Worm (Caenorhabditis elegans) whole organism, mixed stage, embryonic: ENCODE data around the gene srt-30.

Source experiments
- M03D4.4 ChIP-seq: sonication (generic microtip); optimal IDR thresholded peaks from 2 replicates; lab custom pipeline; 2017; ENCODE audit warnings: mild to moderate bottlenecking, missing genetic modification characterization, missing compliant biosample characterization
- blmp-1 ChIP-seq: fragments of 150-350 bp; optimal IDR thresholded peaks from 2 replicates; lab custom pipeline; 2014; ENCODE audit warnings: missing biosample characterization, missing genetic modification characterization
- ceh-39 ChIP-seq: fragments of 150-350 bp; optimal IDR thresholded peaks from 2 replicates; lab custom pipeline; 2014; ENCODE audit warnings: missing biosample characterization, missing genetic modification characterization
- ceh-83 ChIP-seq: fragments of 200-800 bp; sonication (Bioruptor generic); optimal IDR thresholded peaks from 2 replicates; lab custom pipeline; 2018; ENCODE audit warnings: mild to moderate bottlenecking, missing genetic modification characterization, missing compliant biosample characterization
- ces-1 ChIP-seq: fragments of 150-350 bp; optimal IDR thresholded peaks from 2 replicates; lab custom pipeline; 2014; ENCODE audit warnings: missing biosample characterization, missing genetic modification reagents, missing genetic modification characterization
- cnd-1 ChIP-seq: fragments of 200-800 bp; sonication (Bioruptor generic); optimal IDR thresholded peaks from 2 replicates; lab custom pipeline; 2018; ENCODE audit warnings: mild to moderate bottlenecking, missing genetic modification characterization, missing compliant biosample characterization
- drap-1 ChIP-seq: fragments of 200-800 bp; sonication (Bioruptor generic); optimal IDR thresholded peaks from 3 replicates; lab custom pipeline; 2018; ENCODE audit warnings: mild to moderate bottlenecking, missing genetic modification characterization, missing compliant biosample characterization
- elt-1 ChIP-seq: sonication (generic microtip); optimal IDR thresholded peaks from 2 replicates; lab custom pipeline; 2017; ENCODE audit warnings: missing genetic modification characterization, mild to moderate bottlenecking, missing compliant biosample characterization, antibody characterized with exemption, moderate library complexity, borderline replicate concordance; ENCODE audit not compliant: insufficient read depth
- elt-3 ChIP-seq: fragments of 150-350 bp; optimal IDR thresholded peaks from 2 replicates; lab custom pipeline; 2014; ENCODE audit warnings: missing biosample characterization, missing genetic modification characterization
- flh-1 ChIP-seq: fragments of 200-800 bp; sonication (Bioruptor generic); optimal IDR thresholded peaks from 2 replicates; lab custom pipeline; 2018; ENCODE audit warnings: mild to moderate bottlenecking, missing genetic modification characterization, moderate library complexity, missing compliant biosample characterization
- ham-2 ChIP-seq: fragments of 200-800 bp; sonication (Bioruptor generic); optimal IDR thresholded peaks from 2 replicates; lab custom pipeline; 2018; ENCODE audit warnings: mild to moderate bottlenecking, missing genetic modification characterization, missing compliant biosample characterization
- hlh-1 ChIP-seq: fragments of 150-350 bp; optimal IDR thresholded peaks from 2 replicates; lab custom pipeline; 2014; ENCODE audit warnings: missing biosample characterization, missing genetic modification reagents, missing genetic modification characterization
- lin-13 ChIP-seq: fragments of 150-350 bp; optimal IDR thresholded peaks from 2 replicates; lab custom pipeline; 2014; ENCODE audit warnings: missing biosample characterization, missing genetic modification characterization
- lin-32 ChIP-seq: fragments of 200-800 bp; sonication (Bioruptor generic); optimal IDR thresholded peaks from 2 replicates; lab custom pipeline; 2018; ENCODE audit warnings: mild to moderate bottlenecking, missing genetic modification characterization, missing compliant biosample characterization
- lsy-2 ChIP-seq: fragments of 150-350 bp; optimal IDR thresholded peaks from 2 replicates; lab custom pipeline; 2014; ENCODE audit warnings: missing biosample characterization, missing genetic modification characterization
- mab-5 ChIP-seq: fragments of 150-350 bp; optimal IDR thresholded peaks from 2 replicates; lab custom pipeline; 2014; ENCODE audit warnings: missing biosample characterization, missing genetic modification characterization
- mep-1 ChIP-seq: fragments of 150-350 bp; optimal IDR thresholded peaks from 2 replicates; lab custom pipeline; 2017; ENCODE audit warnings: missing biosample characterization, missing genetic modification reagents, missing genetic modification characterization, inconsistent platforms
- mls-2 ChIP-seq: sonication (generic microtip); optimal IDR thresholded peaks from 2 replicates; lab custom pipeline; 2016; ENCODE audit warnings: mild to moderate bottlenecking, missing genetic modification characterization, moderate library complexity, missing compliant biosample characterization
- nhr-2 ChIP-seq: fragments of 150-350 bp; optimal IDR thresholded peaks from 2 replicates; lab custom pipeline; 2014; ENCODE audit warnings: missing biosample characterization, missing genetic modification characterization
- nhr-237 ChIP-seq: fragments of 150-350 bp; optimal IDR thresholded peaks from 2 replicates; lab custom pipeline; 2014; ENCODE audit warnings: missing biosample characterization, missing genetic modification characterization
- nhr-28 ChIP-seq: fragments of 150-350 bp; optimal IDR thresholded peaks from 2 replicates; lab custom pipeline; 2014; ENCODE audit warnings: missing biosample characterization, missing genetic modification characterization
- pha-4 ChIP-seq: fragments of 150-350 bp; optimal IDR thresholded peaks from 2 replicates; lab custom pipeline; 2018; ENCODE audit warnings: missing biosample characterization, missing genetic modification reagents, missing genetic modification characterization
- snpc-4 ChIP-seq: fragments of 150-350 bp; optimal IDR thresholded peaks from 2 replicates; lab custom pipeline; 2014; ENCODE audit warnings: missing biosample characterization, missing genetic modification characterization
- sptf-1 ChIP-seq: sonication (generic microtip); optimal IDR thresholded peaks from 2 replicates; lab custom pipeline; 2017; ENCODE audit warnings: mild to moderate bottlenecking, missing genetic modification characterization, moderate library complexity, missing compliant biosample characterization
- tbx-8 ChIP-seq: fragments of 200-800 bp; sonication (Bioruptor generic); optimal IDR thresholded peaks from 2 replicates; lab custom pipeline; 2018; ENCODE audit warnings: mild to moderate bottlenecking, missing genetic modification characterization, moderate library complexity, missing compliant biosample characterization
- unc-120 ChIP-seq: sonication (generic microtip); optimal IDR thresholded peaks from 2 replicates; lab custom pipeline; 2017; ENCODE audit warnings: missing genetic modification characterization, missing compliant biosample characterization; ENCODE audit not compliant: poor library complexity, severe bottlenecking
- ztf-11 ChIP-seq: fragments of 150-350 bp; optimal IDR thresholded peaks from 2 replicates; lab custom pipeline; 2014; ENCODE audit warnings: missing biosample characterization, missing genetic modification characterization

The srt-30 gene

DNA sequence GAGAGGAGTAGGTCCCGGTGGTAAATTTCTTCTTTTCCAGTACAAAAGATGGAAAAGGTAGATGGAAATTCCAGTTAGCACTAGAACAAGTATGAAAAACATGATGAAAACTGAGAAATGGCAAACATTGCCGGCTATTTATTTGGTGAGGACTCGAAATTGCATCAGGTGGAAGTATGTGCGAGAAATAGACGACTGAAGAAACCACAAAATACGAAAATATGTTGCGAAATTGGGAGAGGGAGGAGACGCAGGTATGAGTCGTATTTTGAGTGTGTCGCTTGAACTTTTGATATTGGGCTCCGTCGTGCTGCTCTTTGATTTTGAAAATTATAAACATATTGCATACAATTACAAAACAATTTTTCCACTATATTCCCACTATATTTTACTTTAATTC lies 3.1 kb upstream of the srt-30 start, which contains the start of gene cyp-33C8:
TSS of gene cyp-33C8 (minus strand) at position 200 of the 400 bp plus-strand sequence.
- no peak for TF ChIP-seq hlh-1 (tag; lab: Kevin White, UChicago)
- TF ChIP-seq ceh-83: no peak
- no peak for TF ChIP-seq elt-1 (tag; lab: Kevin White, UChicago)
- TF ChIP-seq, all 35 proteins: peak for 0

ce11 chrV:3801787-3802417 lies 1.6 kb upstream of the srt-30 start:
- TF ChIP-seq mls-2 (tag; lab: Kevin White, UChicago): no peak

DNA sequence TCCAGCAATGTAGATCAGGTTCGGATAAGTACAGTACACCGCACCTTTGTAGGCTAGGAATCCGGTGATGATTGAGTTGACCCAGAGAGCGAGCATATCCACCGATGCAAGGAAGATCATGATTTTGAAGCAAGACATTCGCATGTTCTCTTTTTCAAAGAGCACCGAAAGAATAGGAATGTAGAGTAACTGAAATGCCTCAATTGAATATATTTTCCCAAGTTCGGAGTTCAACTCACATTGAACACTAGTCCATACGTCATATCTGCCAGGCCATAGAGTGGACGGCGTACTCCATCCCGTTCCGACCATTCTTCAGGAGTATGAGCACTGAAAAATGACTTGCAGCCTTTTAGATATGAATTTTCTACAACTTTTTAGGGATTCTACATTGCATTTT lies 541 bp downstream of the srt-30 start:
- TF ChIP-seq pha-4 (tag; lab: Kevin White, UChicago): no peak
- TF ChIP-seq mep-1 (tag; lab: Kevin White, UChicago): no peak
- TF ChIP-seq mab-5: no peak
- TF ChIP-seq elt-3 (tag; lab: Kevin White, UChicago): no peak
- TF ChIP-seq cnd-1 (tag; lab: Kevin White, UChicago): no peak
- TF ChIP-seq lin-13: no peak
- no peak for TF ChIP-seq nhr-28
- TF ChIP-seq snpc-4 (tag; lab: Kevin White, UChicago): no peak
- no peak for TF ChIP-seq lsy-2
- TF ChIP-seq drap-1 (GFP tag; lab: Kevin White, UChicago): no peak
- no peak for TF ChIP-seq lin-32

- TF ChIP-seq snpc-4 (tag; lab: Kevin White, UChicago): no peak
Measured at ce11 chrV:3790424-3790823, 9.9 kb downstream of the srt-30 start.

DNA sequence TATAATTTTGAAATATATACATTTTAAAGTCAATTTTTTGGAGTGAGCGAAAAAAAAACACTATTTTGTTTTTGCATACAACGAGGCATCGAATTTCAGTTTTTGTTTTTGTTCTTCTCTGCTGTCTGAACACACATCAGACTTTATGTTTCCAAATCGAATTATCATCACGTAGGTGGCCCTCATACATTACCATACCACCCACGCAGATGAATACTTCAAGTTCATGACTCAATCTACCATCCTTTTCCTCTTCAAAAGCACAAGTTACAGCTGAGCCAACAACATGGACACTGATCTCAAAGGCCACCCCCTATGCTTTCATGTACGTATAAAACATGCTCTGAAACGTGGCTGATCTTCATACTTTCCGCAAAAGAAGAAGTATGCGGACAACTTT lies 10.5 kb downstream of the srt-30 start, which contains the start of gene R08F11.7:
TSS of gene R08F11.7 (plus strand) at position 301 of the 400 bp plus-strand sequence.
- no peak for TF ChIP-seq ces-1 (GFP tag; lab: Kevin White, UChicago)
- TF ChIP-seq ceh-83: no peak
- TF ChIP-seq nhr-28: no peak
- TF ChIP-seq tbx-8 (GFP tag; lab: Kevin White, UChicago): no peak
- no peak for TF ChIP-seq flh-1
- TF ChIP-seq ham-2 (GFP tag; lab: Kevin White, UChicago): no peak
- TF ChIP-seq nhr-2 (tag; lab: Kevin White, UChicago): no peak
- TF ChIP-seq mep-1 (tag; lab: Kevin White, UChicago): no peak

ce11 chrV:3788538-3788937 lies 11.7 kb downstream of the srt-30 start:
- TF ChIP-seq ceh-39 (tag; lab: Kevin White, UChicago) (no peak), nhr-28 (no peak), blmp-1 (tag; lab: Kevin White, UChicago) (no peak), lsy-2 (no peak), flh-1 (no peak), ztf-11 (tag; lab: Kevin White, UChicago) (no peak), elt-3 (tag; lab: Kevin White, UChicago) (no peak), tbx-8 (GFP tag; lab: Kevin White, UChicago) (no peak), nhr-2 (tag; lab: Kevin White, UChicago) (no peak), lin-13 (no peak), lin-32 (no peak), ceh-83 (no peak), cnd-1 (tag; lab: Kevin White, UChicago) (no peak), sptf-1 (tag; lab: Kevin White, UChicago) (no peak), nhr-237 (no peak), unc-120 (tag; lab: Kevin White, UChicago) (no peak), snpc-4 (tag; lab: Kevin White, UChicago) (no peak), drap-1 (GFP tag; lab: Kevin White, UChicago) (no peak), M03D4.4 (tag; lab: Kevin White, UChicago) (no peak), mls-2 (tag; lab: Kevin White, UChicago) (no peak)
